Worm (Caenorhabditis elegans) whole organism, L4 larva: ENCODE results near the gene Y66C5A.2.

Source experiments
- Y75B8A.6 ChIP-seq: fragments of 200-800 bp; sonication (Bioruptor generic); IDR thresholded peaks from 2 replicates; pipeline ENCODE4 v1.3.6; 2022; ENCODE audit warnings: missing genetic modification reagents, missing genetic modification characterization, missing compliant biosample characterization
- aly-2 ChIP-seq: sonication (generic microtip); optimal IDR thresholded peaks from 2 replicates; lab custom pipeline; 2018; ENCODE audit warnings: missing biosample characterization, missing genetic modification characterization
- attf-4 ChIP-seq: sonication (generic microtip); optimal IDR thresholded peaks from 3 replicates; lab custom pipeline; 2017; ENCODE audit warnings: missing biosample characterization, missing genetic modification characterization
- ceh-28 ChIP-seq: fragments of 150-350 bp; optimal IDR thresholded peaks from 2 replicates; lab custom pipeline; 2014; ENCODE audit warnings: missing biosample characterization, missing genetic modification reagents, missing genetic modification characterization
- ceh-82 ChIP-seq: sonication (generic microtip); optimal IDR thresholded peaks from 2 replicates; lab custom pipeline; 2017; ENCODE audit warnings: missing biosample characterization, missing genetic modification characterization
- ces-1 ChIP-seq: fragments of 150-350 bp; sonication (generic microtip); optimal IDR thresholded peaks from 4 replicates; lab custom pipeline; 2014; ENCODE audit warnings: missing biosample characterization, missing genetic modification reagents, missing genetic modification characterization
- lin-1 ChIP-seq: fragments of 200-800 bp; sonication (Bioruptor generic); IDR thresholded peaks from 2 replicates; pipeline ENCODE4 v1.3.6; 2022; ENCODE audit warnings: missing genetic modification reagents, missing genetic modification characterization, missing compliant biosample characterization
- madf-9 ChIP-seq: fragments of 200-800 bp; sonication (Bioruptor generic); conservative IDR thresholded peaks from 2 replicates; pipeline ENCODE4 v1.3.6; 2022; ENCODE audit warnings: missing genetic modification reagents, missing genetic modification characterization, missing compliant biosample characterization
- mep-1 ChIP-seq: fragments of 150-350 bp; sonication (generic microtip); optimal IDR thresholded peaks from 3 replicates; lab custom pipeline; 2014; ENCODE audit warnings: missing biosample characterization, missing genetic modification characterization
- mes-2 ChIP-seq: sonication (generic microtip); optimal IDR thresholded peaks from 2 replicates; lab custom pipeline; 2016; ENCODE audit warnings: missing genotype, mild to moderate bottlenecking, missing genetic modification characterization, missing compliant biosample characterization; ENCODE audit not compliant: poor library complexity, severe bottlenecking
- mxl-2 ChIP-seq: fragments of 200-800 bp; sonication (Bioruptor generic); conservative IDR thresholded peaks from 2 replicates; pipeline ENCODE4 v1.3.6; 2022; ENCODE audit warnings: missing genetic modification reagents, missing genetic modification characterization, missing compliant biosample characterization
- mxl-3 ChIP-seq: fragments of 200-800 bp; sonication (Bioruptor generic); optimal IDR thresholded peaks from 2 replicates; lab custom pipeline; 2018; ENCODE audit warnings: mild to moderate bottlenecking, missing genetic modification characterization, missing compliant biosample characterization
- nhr-28 ChIP-seq: fragments of 150-350 bp; optimal IDR thresholded peaks from 2 replicates; lab custom pipeline; 2014; ENCODE audit warnings: missing biosample characterization, missing genetic modification characterization
- nhr-42 ChIP-seq: fragments of 200-800 bp; sonication (Bioruptor generic); IDR thresholded peaks from 2 replicates; pipeline ENCODE4 v1.3.6; 2022; ENCODE audit warnings: missing genetic modification characterization, missing compliant biosample characterization
- snpc-4 ChIP-seq: fragments of 150-350 bp; optimal IDR thresholded peaks from 2 replicates; lab custom pipeline; 2014; ENCODE audit warnings: missing biosample characterization, missing genetic modification characterization
- spr-1 ChIP-seq: sonication (generic microtip); optimal IDR thresholded peaks from 2 replicates; lab custom pipeline; 2016; ENCODE audit warnings: mild to moderate bottlenecking, missing genetic modification characterization, missing compliant biosample characterization
- zip-2 ChIP-seq: fragments of 150-350 bp; optimal IDR thresholded peaks from 2 replicates; lab custom pipeline; 2014; ENCODE audit warnings: missing biosample characterization, missing genetic modification characterization
- ztf-7 ChIP-seq: fragments of 150-350 bp; optimal IDR thresholded peaks from 2 replicates; lab custom pipeline; 2014; ENCODE audit warnings: missing biosample characterization, missing genetic modification characterization

Gene Y66C5A.2

ce11 chrX:14508823-14509259, 48.3 kb downstream of the Y66C5A.2 start (continued):
- peak; percentile 2 for TF ChIP-seq mep-1 (tag; lab: Kevin White, UChicago)
- no peak for TF ChIP-seq mxl-2 (GFP tag; lab: Robert Waterston, UW)
- no peak for TF ChIP-seq lin-1 (GFP tag; lab: Robert Waterston, UW)
- TF ChIP-seq mes-2 = no peak
- no peak for TF ChIP-seq snpc-4 (tag; lab: Kevin White, UChicago)
- no peak for TF ChIP-seq Y75B8A.6
- TF ChIP-seq ceh-82 = no peak
- no peak for TF ChIP-seq nhr-42 (GFP tag; lab: Robert Waterston, UW)
- TF ChIP-seq ztf-7 (tag; lab: Kevin White, UChicago) = no peak
- no peak for TF ChIP-seq ces-1 (GFP tag; lab: Kevin White, UChicago)
- TF ChIP-seq madf-9 (GFP tag; lab: Robert Waterston, UW) = no peak
- TF ChIP-seq mxl-3 (GFP tag; lab: Kevin White, UChicago) = peak; percentile 70
- no peak for TF ChIP-seq ceh-28
- no peak for TF ChIP-seq spr-1
- TF ChIP-seq attf-4 = no peak
- TF ChIP-seq nhr-28 = peak; percentile 89

- TF ChIP-seq aly-2 (tag; lab: Kevin White, UChicago) (no peak), zip-2 (tag; lab: Kevin White, UChicago) (peak; percentile 93)
Measured at ce11 chrX:14510358-14510757, 49.8 kb downstream of the Y66C5A.2 start.
